Fruit fly (Drosophila melanogaster): Measurements from ENCODE around the gene mei-38.

The mei-38 gene

DNA sequence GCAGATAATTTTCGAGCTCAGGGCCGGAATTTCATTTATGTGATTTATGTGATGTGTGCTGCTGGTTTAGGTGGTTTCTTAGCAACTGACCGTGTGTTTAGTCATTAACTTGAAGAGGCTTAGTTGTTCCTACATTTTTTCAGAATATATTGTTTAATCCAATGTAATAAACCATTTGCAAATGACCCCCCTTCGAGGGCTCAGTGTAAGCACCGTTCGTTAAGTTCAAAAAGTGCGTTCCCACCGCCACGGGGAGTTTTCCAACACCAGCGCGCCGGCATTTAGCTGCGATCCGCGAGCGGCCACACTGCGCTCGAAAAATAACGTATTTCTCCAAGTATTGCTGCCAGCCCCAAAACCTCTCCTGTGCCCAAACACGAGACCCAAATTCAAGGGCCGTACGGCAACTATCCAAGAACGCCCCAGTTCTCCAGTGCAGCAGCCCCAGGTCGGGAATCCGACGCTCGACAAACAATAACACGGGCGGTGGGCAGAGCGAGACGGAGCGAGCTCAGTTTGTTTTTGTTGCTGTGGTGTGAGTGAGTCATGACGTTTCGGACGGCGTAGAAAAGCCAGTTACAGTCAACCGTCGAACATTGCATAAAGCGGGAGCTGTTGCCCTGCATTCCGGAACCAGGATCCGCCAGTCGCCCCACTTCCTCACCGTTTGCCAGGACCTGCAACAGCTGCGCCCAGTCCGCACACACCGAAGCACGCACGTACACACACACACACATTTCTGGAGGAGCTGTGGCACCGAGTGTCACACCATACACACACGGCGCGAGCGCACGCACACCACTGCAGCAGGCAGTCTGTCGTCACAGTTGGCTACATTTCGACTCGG is 1.6 kb downstream of the mei-38 start, which contains the start of gene rush:
Gene rush, plus strand, starts transcription at position 277 of the 847 bp plus-strand sequence.
- TF ChIP-seq noc (tag; optimal IDR thresholded peaks at IDR 0.05): no peak

DNA sequence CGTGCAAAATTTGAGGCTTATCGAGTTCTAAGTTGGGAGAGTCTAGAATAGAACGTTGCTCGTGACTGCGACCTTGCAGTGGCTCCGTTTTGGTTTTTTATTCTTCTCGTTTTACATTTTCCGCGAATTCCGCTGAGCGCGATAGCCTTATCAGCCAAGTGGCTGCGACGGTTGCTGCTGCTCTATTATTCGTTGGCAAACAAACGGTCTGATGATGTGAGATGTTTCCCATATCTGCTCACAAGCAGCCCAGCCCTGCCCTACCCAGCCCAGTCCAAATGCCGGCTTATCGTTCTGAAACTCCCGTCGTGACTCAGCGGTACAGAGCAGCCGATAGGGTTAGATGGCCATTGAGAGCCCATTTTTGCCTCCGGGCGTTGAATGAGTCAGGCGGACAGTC is 3.6 kb downstream of the mei-38 start:
- TF ChIP-seq noc (tag; optimal IDR thresholded peaks at IDR 0.05): no peak

DNA sequence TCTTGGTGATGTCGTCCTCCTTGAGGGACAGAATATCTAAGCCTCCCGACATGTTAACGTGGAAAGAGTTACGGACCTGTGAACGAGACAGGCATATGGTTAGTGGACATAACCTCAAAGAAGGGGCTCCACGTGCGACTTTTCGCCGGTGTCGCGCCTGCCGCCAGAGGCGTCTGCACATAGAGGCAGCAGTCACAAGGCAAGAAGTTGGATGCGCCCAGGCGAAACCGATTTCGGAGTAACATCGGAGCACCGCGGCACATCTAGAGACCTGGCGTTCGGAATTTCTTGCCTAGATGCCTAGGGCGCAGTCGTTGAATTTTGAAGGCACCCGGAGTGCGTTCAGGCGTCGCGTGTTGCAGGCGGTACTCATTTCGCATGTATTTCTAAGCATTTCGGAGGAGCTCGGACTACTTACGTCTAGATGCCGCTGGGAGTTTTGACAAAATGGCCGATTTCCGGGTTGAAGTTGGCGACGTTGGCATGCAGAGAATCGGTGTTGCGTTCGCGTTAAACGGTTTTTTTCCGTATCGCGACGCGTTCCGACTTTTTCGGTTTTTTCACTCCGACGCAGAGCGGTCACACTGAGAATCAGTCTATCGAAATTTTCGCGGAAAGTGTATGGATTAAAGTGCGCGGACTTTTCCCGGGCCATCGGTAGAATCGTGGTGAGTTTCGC is 6.1 kb downstream of the mei-38 start, which contains the start of the genes sta and inc:
Gene sta, minus strand, starts transcription at position 574 of the 679 bp plus-strand sequence.
Gene inc, plus strand, starts transcription at position 640 of the 679 bp plus-strand sequence.
- TF ChIP-seq noc (tag; optimal IDR thresholded peaks at IDR 0.05): peak; percentile 59

DNA sequence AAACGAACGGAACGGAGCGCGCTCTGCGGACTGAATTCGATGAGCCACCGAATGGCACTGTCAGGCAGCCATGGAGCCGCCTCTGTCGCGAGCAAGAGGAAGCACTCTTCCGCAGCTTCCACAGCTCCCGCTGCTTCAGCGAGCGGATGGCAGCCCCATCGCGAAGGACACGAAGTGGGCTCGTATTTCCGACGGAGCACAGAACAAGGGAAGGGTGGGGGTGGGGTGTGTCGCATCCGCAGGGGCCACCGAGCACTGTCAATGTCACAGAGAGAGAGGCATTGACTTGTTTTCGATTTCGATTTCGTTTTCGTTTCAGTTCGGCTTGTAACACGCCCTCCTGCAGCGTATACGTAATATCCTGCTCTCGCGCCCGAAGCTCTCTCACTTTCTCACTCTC is 30.9 kb downstream of the mei-38 start, which contains the start of gene Nmdar2:
Gene Nmdar2, minus strand, starts transcription at position 59 of the 400 bp plus-strand sequence.
- TF ChIP-seq noc (tag; optimal IDR thresholded peaks at IDR 0.05): no peak

DNA sequence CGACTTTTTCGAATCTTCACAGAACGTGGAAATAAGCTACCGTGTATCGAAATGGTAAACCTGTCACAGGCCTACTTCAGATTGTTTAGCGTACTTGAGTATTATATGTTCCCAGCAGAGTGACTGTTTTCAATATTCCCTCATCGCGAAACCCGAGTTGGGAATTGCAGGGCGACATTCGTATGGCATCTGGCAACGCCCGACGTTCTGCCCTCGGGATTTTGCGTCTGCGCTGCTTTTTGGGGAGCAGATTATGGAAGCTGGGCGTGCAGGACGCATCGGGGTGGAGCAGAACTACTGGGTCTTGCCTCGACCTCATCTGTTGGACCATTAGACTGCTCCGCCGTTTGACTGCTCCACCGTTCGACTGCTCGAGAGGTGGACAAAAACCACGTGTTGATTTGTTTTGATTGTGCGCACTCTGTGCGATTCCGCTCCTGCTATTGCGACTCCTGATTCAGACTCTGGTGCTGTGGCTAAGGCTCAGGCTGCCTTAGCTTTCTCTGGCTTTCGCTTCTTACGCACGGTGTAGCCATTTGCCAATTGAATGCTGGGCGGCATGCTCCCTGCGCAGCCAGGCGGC is 31.5 kb downstream of the mei-38 start:
- no peak for TF ChIP-seq noc (tag; optimal IDR thresholded peaks at IDR 0.05)

DNA sequence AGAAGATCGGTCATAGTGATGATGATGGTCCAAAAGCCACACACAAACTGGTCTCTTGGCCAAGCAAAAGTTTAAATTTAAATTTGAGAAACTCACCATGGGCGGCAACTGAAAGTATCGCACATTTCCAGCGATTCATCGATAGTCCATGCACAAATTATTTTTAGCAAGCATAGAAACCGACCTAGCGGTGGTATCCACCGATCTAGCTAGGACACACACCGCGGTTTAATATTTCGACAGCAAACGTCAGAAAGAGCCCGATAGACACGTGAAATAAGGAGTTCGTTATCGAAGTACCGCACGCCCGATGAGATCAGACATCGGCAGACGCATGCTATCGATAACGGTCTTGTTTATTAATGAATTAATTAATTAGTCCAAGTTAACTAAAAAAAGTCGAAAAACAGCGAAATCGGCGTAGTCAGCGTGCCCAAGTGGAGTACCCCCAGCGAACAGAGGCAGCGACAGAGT is 35.9 kb downstream of the mei-38 start, which contains the start of gene CG14795:
Gene CG14795, minus strand, starts transcription at position 51 of the 474 bp plus-strand sequence.
- TF ChIP-seq noc (tag; optimal IDR thresholded peaks at IDR 0.05): no peak

DNA sequence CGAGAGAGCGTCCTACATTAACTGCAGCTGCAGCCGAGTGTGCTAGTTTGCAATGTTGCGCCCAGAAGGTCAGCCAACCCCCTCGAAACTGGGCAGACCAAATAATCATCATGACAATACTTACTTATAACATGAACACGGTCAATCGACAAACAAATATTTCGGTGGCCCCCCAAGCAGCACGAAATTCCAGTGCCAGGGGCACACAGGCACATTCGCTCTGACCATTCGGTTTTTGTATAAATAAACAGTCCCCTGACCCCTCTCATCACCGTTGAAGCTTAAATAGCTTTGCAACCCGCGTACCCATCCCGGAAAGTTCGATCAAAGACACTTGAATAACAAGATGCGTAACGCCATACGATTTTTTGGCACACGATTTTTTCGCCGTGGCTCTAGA is 37.0 kb downstream of the mei-38 start:
- TF ChIP-seq noc (tag; optimal IDR thresholded peaks at IDR 0.05): no peak

DNA sequence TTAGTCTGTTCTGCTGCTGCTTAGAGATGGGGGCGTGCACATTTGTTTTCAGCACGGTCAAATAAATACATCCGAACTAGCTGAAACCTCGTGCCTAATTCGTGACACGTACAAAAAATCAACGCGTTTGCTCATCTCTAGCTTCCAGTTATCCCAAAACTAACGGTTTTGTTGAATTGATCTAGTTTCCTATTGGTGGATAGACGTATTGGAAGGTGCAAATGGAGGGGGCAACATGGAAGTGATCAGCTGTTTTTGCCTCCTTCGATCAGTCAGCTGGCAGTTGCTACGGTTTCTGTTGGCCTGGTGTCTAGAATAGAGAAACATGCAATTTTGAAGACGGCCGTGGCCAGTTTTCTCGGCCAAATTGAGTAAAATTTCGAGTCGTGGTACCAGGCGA is 40.8 kb downstream of the mei-38 start:
- no peak for TF ChIP-seq noc (tag; optimal IDR thresholded peaks at IDR 0.05)
